Fruit fly (Drosophila melanogaster): ENCODE data around the gene Nha2.

DNA sequence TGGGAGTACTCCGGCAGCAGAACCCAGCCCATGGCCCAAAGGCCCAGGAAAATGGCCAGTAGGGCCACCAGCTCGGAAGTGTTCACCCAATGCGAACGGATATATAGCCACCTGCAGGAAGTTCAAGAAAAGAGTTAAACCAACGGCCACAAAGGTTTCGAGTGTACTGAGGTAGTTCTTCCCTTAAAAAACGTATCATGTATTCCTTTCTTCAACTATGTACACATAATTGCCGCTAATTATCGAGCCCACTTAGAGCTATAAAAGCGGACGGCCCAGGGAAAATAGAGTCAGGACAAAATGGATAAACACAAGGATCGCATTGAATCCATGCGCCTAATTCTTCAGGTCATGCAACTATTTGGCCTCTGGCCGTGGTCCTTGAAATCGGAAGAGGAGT is 11.3 kb downstream of the Nha2 start, which contains the start of gene Or94a:
- no peak for TF ChIP-seq CTCF (optimal IDR thresholded peaks at IDR 0.05)
- TF ChIP-seq CG8478 (optimal IDR thresholded peaks at IDR 0.05), result no peak
